Worm (Caenorhabditis elegans) whole organism, late embryonic: Measurements from ENCODE around the gene srw-6.

Source experiments
- ceh-45 ChIP-seq: fragments of 200-800 bp; sonication (Bioruptor generic); IDR thresholded peaks from 2 replicates; pipeline ENCODE4 v1.3.6; 2022; ENCODE audit warnings: missing genetic modification reagents, missing genetic modification characterization, missing compliant biosample characterization
- nhr-11 ChIP-seq: fragments of 150-350 bp; optimal IDR thresholded peaks from 2 replicates; lab custom pipeline; 2014; ENCODE audit warnings: missing biosample characterization, missing genetic modification characterization
- unc-86 ChIP-seq: sonication (generic microtip); optimal IDR thresholded peaks from 2 replicates; lab custom pipeline; 2016; ENCODE audit warnings: missing genetic modification characterization, missing compliant biosample characterization

- TF ChIP-seq ceh-45 (GFP tag; lab: Robert Waterston, UW): no peak
- no peak for TF ChIP-seq nhr-11 (tag; lab: Kevin White, UChicago)
- TF ChIP-seq unc-86: no peak
Observed at ce11 chrV:3760839-3761238, 47.6 kb upstream of the srw-6 start, which contains the start of gene oac-55.
